Worm (Caenorhabditis elegans): ENCODE data around the gene srh-211.
A peak's percentile ranks its signal among the peaks of the same experiment; 100 is the strongest.

Gene srh-211

DNA sequence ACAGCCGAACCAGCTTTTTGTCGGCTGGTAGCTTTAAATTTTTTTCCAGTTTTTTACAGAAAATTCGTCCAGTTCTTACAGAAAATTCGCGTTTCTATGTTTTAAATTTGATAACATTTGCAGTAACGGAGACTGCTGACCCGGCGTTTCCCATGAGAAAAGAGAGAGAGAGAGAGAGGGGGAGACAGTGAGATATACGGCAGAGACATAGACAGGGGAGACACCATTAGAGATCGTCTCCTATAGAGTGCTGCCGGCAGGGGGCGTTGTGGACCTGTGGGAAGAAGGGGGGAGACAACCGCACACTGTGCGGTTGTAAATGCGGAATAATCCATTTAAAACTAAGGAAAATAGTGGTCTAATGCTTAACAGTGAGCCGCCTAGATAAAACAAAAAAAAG lies 51.6 kb downstream of the srh-211 start (continued):
- 0 out of 2 replicates have a peak, but pooled peaks have one; percentile 14 for TF ChIP-seq madf-6 (GFP tag; IDR thresholded peaks at IDR 0.05)
- no peak for TF ChIP-seq let-607 (tag; optimal IDR thresholded peaks at IDR 0.05)
